Worm (Caenorhabditis elegans): ENCODE data around the gene F59E12.9.

ce11 chrII:5665991-5666390, 19.1 kb upstream of the F59E12.9 start, which contains the start of gene C25H3.16:
- no peak for TF ChIP-seq unc-62 (GFP tag; optimal IDR thresholded peaks at IDR 0.05)
- no peak for TF ChIP-seq R02D3.7 (tag; optimal IDR thresholded peaks at IDR 0.05)
- no peak for TF ChIP-seq lin-39 (tag; optimal IDR thresholded peaks at IDR 0.05)
- TF ChIP-seq elt-1 (tag; optimal IDR thresholded peaks at IDR 0.05) = no peak
- no peak for TF ChIP-seq mab-5 (tag; optimal IDR thresholded peaks at IDR 0.05)
- no peak for TF ChIP-seq ama-1 (optimal IDR thresholded peaks at IDR 0.05)
- no peak for TF ChIP-seq nhr-237 (tag; optimal IDR thresholded peaks at IDR 0.05)
